Fruit fly (Drosophila melanogaster) whole organism: ENCODE measurements around the gene Acp76A.

Experiments
- CG8478 ChIP-seq: fragments of >200 bp; optimal IDR thresholded peaks from 2 replicates; lab custom pipeline; 2018; ENCODE audit warnings: inconsistent platforms
- Dll ChIP-seq: fragments of >200 bp; optimal IDR thresholded peaks from 2 replicates; lab custom pipeline; 2017
- EcR ChIP-seq, 2 experiments: fragments of >200 bp; optimal IDR thresholded peaks; 2 replicates each; lab custom pipeline; 2017; ENCODE audit warnings: missing biosample characterization in 2 of 2, missing genetic modification characterization in 2 of 2, missing genetic modification reagents in 2 of 2
- pan ChIP-seq: fragments of >200 bp; optimal IDR thresholded peaks from 2 replicates; lab custom pipeline; 2017
- psq ChIP-seq: fragments of >200 bp; optimal IDR thresholded peaks from 2 replicates; lab custom pipeline; 2017
- usp ChIP-seq: fragments of >200 bp; optimal IDR thresholded peaks from 2 replicates; lab custom pipeline; 2017; ENCODE audit warnings: missing biosample characterization, missing genetic modification characterization, mixed read lengths

The Acp76A gene

dm6 chr3L:19035163-19035900 lies 16.5 kb downstream of the Acp76A start:
- TF ChIP-seq Dll (lab: Kevin White, UChicago) = peak; percentile 43
- TF ChIP-seq psq = no peak
- TF ChIP-seq CG8478 (lab: Kevin White, UChicago) = no peak
- no peak for TF ChIP-seq pan (lab: Kevin White, UChicago)
- TF ChIP-seq usp (GFP tag; lab: Kevin White, UChicago) = no peak
- TF ChIP-seq EcR (GFP tag; optimal IDR thresholded peaks at IDR 0.05; lab: Kevin White, UChicago) = no peak

- TF ChIP-seq pan (lab: Kevin White, UChicago) (no peak), EcR (GFP tag; optimal IDR thresholded peaks at IDR 0.05; lab: Kevin White, UChicago) (no peak)
Measured at dm6 chr3L:19033154-19033811, 18.5 kb downstream of the Acp76A start.

- TF ChIP-seq EcR (GFP tag; optimal IDR thresholded peaks at IDR 0.05; lab: Kevin White, UChicago) (no peak), Dll (lab: Kevin White, UChicago) (no peak), usp (GFP tag; lab: Kevin White, UChicago) (no peak), psq (no peak), pan (lab: Kevin White, UChicago) (no peak), CG8478 (lab: Kevin White, UChicago) (no peak)
Measured at dm6 chr3L:19032676-19033075, 19.1 kb downstream of the Acp76A start.

dm6 chr3L:19031858-19032257 lies 20.0 kb downstream of the Acp76A start:
- TF ChIP-seq psq (no peak), pan (lab: Kevin White, UChicago) (no peak)

- no peak for TF ChIP-seq psq
- no peak for TF ChIP-seq CG8478 (lab: Kevin White, UChicago)
- TF ChIP-seq EcR (GFP tag; optimal IDR thresholded peaks at IDR 0.05; lab: Kevin White, UChicago) = no peak
- TF ChIP-seq Dll (lab: Kevin White, UChicago) = no peak
Measured at dm6 chr3L:19027172-19027571, 24.7 kb downstream of the Acp76A start.

dm6 chr3L:19024800-19025199 lies 27.0 kb downstream of the Acp76A start:
- TF ChIP-seq psq (no peak), usp (GFP tag; lab: Kevin White, UChicago) (no peak), Dll (lab: Kevin White, UChicago) (no peak), CG8478 (lab: Kevin White, UChicago) (no peak), pan (lab: Kevin White, UChicago) (no peak)

- no peak for TF ChIP-seq psq
- TF ChIP-seq usp (GFP tag; lab: Kevin White, UChicago) = no peak
- no peak for TF ChIP-seq pan (lab: Kevin White, UChicago)
- TF ChIP-seq Dll (lab: Kevin White, UChicago) = no peak
- no peak for TF ChIP-seq CG8478 (lab: Kevin White, UChicago)
- no peak for TF ChIP-seq EcR (GFP tag; optimal IDR thresholded peaks at IDR 0.05; lab: Kevin White, UChicago)
Measured at dm6 chr3L:19021701-19022100, 30.1 kb downstream of the Acp76A start.

- TF ChIP-seq pan (lab: Kevin White, UChicago) (no peak), psq (no peak), CG8478 (lab: Kevin White, UChicago) (no peak), Dll (lab: Kevin White, UChicago) (no peak), usp (GFP tag; lab: Kevin White, UChicago) (no peak), EcR (GFP tag; optimal IDR thresholded peaks at IDR 0.05; lab: Kevin White, UChicago) (no peak)
Measured at dm6 chr3L:19020467-19020866, 31.4 kb downstream of the Acp76A start.

- TF ChIP-seq usp (GFP tag; lab: Kevin White, UChicago) (no peak), pan (lab: Kevin White, UChicago) (no peak), Dll (lab: Kevin White, UChicago) (no peak), EcR (GFP tag; optimal IDR thresholded peaks at IDR 0.05; lab: Kevin White, UChicago) (no peak), CG8478 (lab: Kevin White, UChicago) (no peak), psq (no peak)
Measured at dm6 chr3L:19019308-19019749, 32.5 kb downstream of the Acp76A start.

dm6 chr3L:19018440-19018839 lies 33.4 kb downstream of the Acp76A start:
- no peak for TF ChIP-seq psq
- TF ChIP-seq EcR (GFP tag; optimal IDR thresholded peaks at IDR 0.05; lab: Kevin White, UChicago) = no peak
- no peak for TF ChIP-seq CG8478 (lab: Kevin White, UChicago)
- TF ChIP-seq usp (GFP tag; lab: Kevin White, UChicago) = no peak
- no peak for TF ChIP-seq Dll (lab: Kevin White, UChicago)
- no peak for TF ChIP-seq pan (lab: Kevin White, UChicago)

dm6 chr3L:19016805-19017161 lies 35.0 kb downstream of the Acp76A start:
- no peak for TF ChIP-seq Dll (lab: Kevin White, UChicago)

- TF ChIP-seq Dll (lab: Kevin White, UChicago) (peak; percentile 26), usp (GFP tag; lab: Kevin White, UChicago) (no peak)
Measured at dm6 chr3L:19016133-19016804, 35.6 kb downstream of the Acp76A start.
